Fruit fly (Drosophila melanogaster) whole organism: Measurements from ENCODE around the gene CG10352.

Source experiments
- CG8478 ChIP-seq: fragments of >200 bp; optimal IDR thresholded peaks from 2 replicates; lab custom pipeline; 2018; ENCODE audit warnings: inconsistent platforms
- Dll ChIP-seq: fragments of >200 bp; optimal IDR thresholded peaks from 2 replicates; lab custom pipeline; 2017
- EcR ChIP-seq, 2 experiments: fragments of >200 bp; optimal IDR thresholded peaks; 2 replicates each; lab custom pipeline; 2017; ENCODE audit warnings: missing biosample characterization in 2 of 2, missing genetic modification characterization in 2 of 2, missing genetic modification reagents in 2 of 2
- pan ChIP-seq: fragments of >200 bp; optimal IDR thresholded peaks from 2 replicates; lab custom pipeline; 2017
- psq ChIP-seq: fragments of >200 bp; optimal IDR thresholded peaks from 2 replicates; lab custom pipeline; 2017
- usp ChIP-seq: fragments of >200 bp; optimal IDR thresholded peaks from 2 replicates; lab custom pipeline; 2017; ENCODE audit warnings: missing biosample characterization, missing genetic modification characterization, mixed read lengths

The CG10352 gene

DNA sequence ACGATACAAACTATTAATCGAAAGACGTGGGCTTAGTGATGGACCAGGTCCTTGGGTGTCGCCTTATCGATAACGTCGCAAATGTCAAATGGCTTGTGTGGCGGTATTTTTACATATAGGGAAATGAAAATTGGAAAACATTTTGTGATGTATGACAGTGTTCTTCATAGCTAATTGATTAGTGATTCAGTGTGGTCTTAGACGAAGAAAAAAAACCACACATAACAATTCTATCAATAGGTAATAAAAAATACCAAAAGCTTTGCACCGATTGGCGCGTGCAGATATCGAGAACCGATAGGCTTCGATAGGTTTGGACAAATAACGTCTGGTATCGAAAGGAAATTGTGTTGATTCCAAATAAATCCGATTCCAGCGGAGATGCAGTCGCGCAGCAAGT, 8.1 kb downstream of the CG10352 start, which contains the start of the genes Nrd1 and CG1847:
TSS of gene Nrd1 (minus strand) at position 28 of the 400 bp plus-strand sequence.
TSS of gene CG1847 (plus strand) at position 305 of the 400 bp plus-strand sequence.
- TF ChIP-seq usp (GFP tag; lab: Kevin White, UChicago) (no peak), psq (no peak), Dll (lab: Kevin White, UChicago) (no peak), CG8478 (lab: Kevin White, UChicago) (no peak), EcR (GFP tag; optimal IDR thresholded peaks at IDR 0.05; lab: Kevin White, UChicago) (no peak), pan (lab: Kevin White, UChicago) (no peak)

DNA sequence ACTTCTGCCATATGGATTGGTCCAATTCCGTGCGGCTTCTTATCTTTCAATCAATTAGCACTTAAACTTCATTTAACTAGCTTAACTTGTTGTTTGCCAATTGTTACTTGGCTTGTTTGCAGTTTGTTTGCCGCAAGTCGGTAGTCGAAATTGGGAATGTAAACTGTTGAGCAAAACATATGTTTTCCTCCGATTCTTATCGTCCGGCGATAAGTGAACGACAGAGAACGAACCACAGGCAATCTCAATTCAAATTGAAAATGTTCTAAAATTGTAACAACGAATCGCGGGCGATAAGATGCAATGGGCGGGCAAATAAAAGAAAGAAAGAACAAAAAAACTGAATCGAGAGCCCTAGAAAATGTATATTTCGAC, 18.5 kb downstream of the CG10352 start:
- no peak for TF ChIP-seq pan (lab: Kevin White, UChicago)
- no peak for TF ChIP-seq CG8478 (lab: Kevin White, UChicago)

DNA sequence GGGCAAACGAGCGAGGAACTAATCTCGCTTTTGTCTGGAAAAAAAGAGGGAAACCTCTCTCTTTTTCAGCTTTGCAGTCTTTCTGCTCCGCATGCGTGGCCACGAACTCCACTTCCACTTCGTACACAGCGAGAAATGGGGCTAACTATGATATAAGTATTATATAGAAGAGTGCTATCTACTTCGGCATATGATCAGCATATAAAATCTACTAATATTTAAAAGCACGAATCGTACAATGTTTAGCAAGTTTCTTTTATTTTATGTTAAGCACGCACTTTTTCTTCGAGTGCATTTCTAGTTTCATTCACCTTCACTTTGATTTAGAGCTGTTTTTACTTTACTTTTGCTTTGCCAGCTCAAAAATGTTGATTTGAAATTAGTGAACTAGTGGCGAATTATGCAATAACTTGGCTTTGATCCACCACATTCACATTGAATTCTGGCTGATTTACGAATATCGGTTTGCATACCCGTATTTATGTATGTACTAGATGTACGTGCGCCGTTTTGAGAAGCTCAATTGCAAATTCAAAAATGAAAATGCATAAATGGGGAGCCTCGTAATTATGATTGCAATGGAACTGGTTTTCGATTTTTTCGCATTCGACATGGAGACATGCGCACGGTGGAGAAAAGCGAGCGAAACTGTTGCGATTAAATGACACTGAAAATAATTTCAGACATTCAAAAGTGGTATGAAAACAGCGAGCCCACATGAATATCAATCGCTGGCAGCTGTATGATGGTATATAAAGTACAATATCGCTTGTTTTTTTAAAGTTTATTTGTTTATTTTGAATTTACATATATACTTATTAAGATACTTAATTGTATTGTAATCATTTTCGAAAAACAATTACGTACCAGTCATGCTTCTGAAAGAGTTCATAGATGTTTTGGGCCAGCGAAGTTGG, 19.2 kb downstream of the CG10352 start:
- no peak for TF ChIP-seq psq
- TF ChIP-seq EcR (GFP tag; optimal IDR thresholded peaks at IDR 0.05; lab: Kevin White, UChicago): no peak
- no peak for TF ChIP-seq usp (GFP tag; lab: Kevin White, UChicago)
- TF ChIP-seq Dll (lab: Kevin White, UChicago): no peak
- no peak for TF ChIP-seq CG8478 (lab: Kevin White, UChicago)
- TF ChIP-seq pan (lab: Kevin White, UChicago): no peak

DNA sequence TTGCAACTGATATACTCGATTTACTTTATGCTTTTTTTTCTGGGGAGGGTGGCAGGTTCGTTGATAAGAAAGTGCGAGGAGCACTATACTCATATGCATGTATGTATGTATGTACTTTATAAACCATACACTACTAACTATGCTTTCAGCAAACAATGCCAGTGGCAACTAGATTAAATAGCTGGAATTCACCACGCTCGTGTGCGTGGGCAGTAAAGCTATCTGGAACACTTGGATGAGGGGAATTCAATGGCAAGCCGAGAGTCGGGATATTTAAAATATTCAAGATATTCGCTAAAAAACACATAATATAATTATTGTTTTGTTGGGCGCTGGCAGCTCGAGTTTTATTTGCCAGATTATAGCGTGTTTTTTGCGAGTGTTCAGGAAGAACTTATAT, 20.1 kb downstream of the CG10352 start:
- no peak for TF ChIP-seq EcR (GFP tag; optimal IDR thresholded peaks at IDR 0.05; lab: Kevin White, UChicago)
- TF ChIP-seq usp (GFP tag; lab: Kevin White, UChicago): no peak
- no peak for TF ChIP-seq pan (lab: Kevin White, UChicago)
- TF ChIP-seq psq: no peak
- no peak for TF ChIP-seq CG8478 (lab: Kevin White, UChicago)
- no peak for TF ChIP-seq Dll (lab: Kevin White, UChicago)

DNA sequence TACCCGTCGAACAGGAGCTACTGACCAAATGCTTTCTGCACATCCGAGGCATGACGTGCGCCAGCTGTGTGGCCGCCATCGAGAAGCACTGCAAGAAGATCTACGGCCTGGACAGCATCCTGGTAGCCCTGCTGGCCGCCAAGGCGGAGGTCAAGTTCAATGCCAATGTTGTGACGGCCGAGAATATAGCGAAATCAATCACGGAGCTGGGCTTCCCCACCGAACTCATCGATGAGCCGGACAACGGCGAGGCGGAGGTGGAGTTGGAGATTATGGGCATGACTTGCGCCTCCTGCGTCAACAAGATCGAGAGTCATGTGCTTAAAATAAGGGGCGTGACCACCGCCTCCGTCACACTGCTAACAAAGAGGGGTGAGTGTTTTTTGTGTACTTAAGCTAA, 21.0 kb downstream of the CG10352 start:
- TF ChIP-seq Dll (lab: Kevin White, UChicago) (no peak), CG8478 (lab: Kevin White, UChicago) (no peak), psq (no peak), usp (GFP tag; lab: Kevin White, UChicago) (no peak), pan (lab: Kevin White, UChicago) (no peak), EcR (GFP tag; optimal IDR thresholded peaks at IDR 0.05; lab: Kevin White, UChicago) (no peak)

DNA sequence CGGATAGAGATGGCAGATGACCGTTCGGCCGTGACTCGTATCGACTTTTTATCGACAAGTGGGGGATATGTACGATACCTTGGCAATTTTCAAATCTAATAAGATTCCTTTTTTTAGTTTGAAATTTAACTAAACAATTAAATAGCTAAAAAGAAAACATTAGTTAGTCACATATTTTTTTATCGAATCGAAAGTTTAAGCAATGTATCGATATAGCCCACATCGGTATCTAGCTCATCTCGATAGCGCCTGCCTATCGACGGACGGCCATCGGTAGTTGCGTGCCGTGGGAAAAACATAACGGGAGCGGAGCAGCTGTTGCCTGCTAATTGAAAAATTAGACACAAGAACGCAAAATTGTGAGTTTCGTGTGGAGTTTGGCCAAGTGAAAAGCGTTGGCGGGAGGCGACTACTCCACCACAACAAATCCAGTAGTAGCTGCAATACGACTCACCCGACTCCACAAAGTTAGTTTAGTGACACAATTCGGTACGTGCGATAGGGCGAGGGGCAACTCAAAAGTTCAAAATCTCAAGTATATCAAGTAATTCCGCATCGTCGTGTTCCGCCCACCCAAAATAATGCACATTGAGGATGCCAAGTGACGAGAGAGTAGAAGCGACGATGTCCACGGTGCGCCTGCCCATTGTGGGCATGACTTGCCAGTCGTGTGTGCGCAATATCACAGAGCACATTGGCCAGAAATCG, 22.1 kb downstream of the CG10352 start, which contains the start of the genes CG10347 and ATP7:
TSS of gene CG10347 (minus strand) at position 174 of the 708 bp plus-strand sequence.
TSS of gene ATP7 (plus strand) at position 265 of the 708 bp plus-strand sequence.
- TF ChIP-seq usp (GFP tag; lab: Kevin White, UChicago): no peak

DNA sequence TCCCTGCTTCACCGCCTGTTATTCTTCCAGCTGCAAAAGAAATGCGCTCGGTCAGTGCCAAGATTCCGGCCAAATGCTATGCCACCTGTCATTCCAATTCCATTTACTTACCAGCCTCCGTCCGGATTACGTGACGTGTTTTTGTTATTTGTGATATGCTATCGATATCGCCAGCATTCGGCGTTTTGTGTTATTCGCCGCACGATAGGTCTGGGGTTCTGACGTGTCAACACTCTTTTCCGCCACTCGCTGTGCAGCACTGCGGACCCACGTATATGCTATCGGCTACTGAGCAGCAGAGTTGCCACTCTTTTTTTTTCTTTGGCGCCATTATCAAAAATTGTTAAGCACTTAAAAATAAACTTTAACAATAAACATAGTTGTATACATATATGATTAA, 24.7 kb downstream of the CG10352 start, which contains the start of gene p24-1:
TSS of gene p24-1 (minus strand) at position 221 of the 400 bp plus-strand sequence.
- no peak for TF ChIP-seq EcR (GFP tag; optimal IDR thresholded peaks at IDR 0.05; lab: Kevin White, UChicago)

DNA sequence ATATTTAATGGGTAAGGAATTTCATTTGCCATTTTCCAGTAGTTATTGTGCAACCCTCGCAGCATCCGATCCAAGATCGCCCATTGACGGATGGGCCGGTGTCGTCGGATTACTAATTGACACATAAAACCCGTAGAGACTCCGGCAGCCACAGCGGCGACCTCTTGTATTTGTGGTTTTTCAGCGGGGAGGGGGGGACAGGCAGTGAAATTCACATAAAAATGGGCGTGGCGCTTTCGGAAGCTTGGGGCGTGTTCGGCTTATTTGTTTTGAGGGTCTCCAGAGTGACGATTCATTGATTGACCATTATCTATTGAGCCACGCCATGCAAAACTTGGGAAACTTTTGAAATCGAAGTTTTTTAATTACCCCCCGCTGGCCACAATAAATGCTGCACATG, 27.7 kb downstream of the CG10352 start:
- no peak for TF ChIP-seq psq
- TF ChIP-seq Dll (lab: Kevin White, UChicago): no peak
- no peak for TF ChIP-seq CG8478 (lab: Kevin White, UChicago)
- no peak for TF ChIP-seq EcR (GFP tag; optimal IDR thresholded peaks at IDR 0.05; lab: Kevin White, UChicago)
- no peak for TF ChIP-seq usp (GFP tag; lab: Kevin White, UChicago)
- TF ChIP-seq pan (lab: Kevin White, UChicago): no peak

DNA sequence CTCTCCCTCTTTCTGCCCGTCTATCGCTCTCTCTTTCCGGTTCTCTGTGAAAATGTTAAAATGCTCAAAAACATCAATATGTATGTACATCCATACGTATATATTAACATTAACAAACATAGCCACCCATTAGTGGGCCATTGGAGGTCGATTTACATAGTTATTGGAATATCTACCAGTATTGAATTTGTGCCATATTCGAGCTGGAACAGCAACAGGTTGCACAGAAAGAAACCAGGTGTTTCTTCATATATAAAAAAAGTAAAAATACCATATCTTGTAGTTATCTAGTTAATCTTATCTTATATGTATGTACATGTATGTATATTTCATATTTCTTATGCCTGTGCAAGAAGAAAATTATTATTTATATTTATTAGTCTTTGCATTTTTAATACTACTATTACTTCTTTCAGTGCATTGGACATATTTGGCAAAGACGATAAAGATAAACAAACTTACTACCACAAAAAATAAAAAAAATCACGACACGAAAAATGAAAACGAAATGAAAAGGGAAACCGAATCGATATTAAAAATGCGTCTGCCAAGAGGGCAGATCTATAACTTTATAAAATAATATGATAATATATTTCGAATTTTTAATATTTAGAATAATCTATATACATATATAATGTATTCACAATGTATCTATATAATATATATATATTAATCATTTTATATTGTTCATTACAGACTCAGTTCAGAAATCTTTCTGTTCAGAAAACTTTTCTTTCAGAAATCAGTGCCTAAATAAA, 28.3 kb downstream of the CG10352 start:
- TF ChIP-seq pan (lab: Kevin White, UChicago) (no peak), usp (GFP tag; lab: Kevin White, UChicago) (no peak), EcR (GFP tag; optimal IDR thresholded peaks at IDR 0.05; lab: Kevin White, UChicago) (no peak), Dll (lab: Kevin White, UChicago) (no peak), psq (no peak), CG8478 (lab: Kevin White, UChicago) (no peak)

DNA sequence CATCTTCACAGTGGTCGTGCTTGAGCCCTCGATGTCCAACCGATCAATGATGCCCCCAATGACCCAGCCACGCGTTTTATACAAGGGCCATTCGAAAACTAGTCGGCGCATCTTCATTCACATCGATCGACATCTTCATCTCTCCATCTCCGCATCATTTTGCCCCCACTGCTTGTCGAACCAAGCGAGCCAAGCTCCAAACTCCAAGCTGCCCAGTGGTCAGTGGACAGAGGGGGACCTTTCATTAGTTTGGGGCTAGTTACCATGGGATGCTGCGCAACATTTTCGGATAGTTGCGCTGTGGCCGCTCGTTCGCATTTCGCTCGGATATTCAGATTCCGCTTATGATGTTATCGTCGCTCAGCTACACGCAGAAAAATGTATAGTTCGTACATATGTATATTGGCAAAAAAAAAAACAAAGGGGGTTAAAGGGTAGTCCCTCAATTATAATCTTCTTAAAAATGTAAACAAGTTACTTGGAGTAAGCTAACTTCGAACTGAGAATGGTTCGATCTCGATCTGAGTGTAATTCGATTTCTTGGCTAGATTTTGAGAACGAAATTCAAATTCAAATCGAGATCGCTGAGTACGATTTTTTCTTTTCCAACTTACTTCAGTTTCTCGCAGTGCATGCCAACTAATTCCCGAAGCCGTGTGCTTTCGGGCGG, 30.8 kb downstream of the CG10352 start, which contains the start of gene CG15740:
TSS of gene CG15740 (minus strand) at position 51 of the 670 bp plus-strand sequence.
- TF ChIP-seq Dll (lab: Kevin White, UChicago): no peak
